Fruit fly (Drosophila melanogaster): ENCODE data around the gene Crag.

The Crag gene

DNA sequence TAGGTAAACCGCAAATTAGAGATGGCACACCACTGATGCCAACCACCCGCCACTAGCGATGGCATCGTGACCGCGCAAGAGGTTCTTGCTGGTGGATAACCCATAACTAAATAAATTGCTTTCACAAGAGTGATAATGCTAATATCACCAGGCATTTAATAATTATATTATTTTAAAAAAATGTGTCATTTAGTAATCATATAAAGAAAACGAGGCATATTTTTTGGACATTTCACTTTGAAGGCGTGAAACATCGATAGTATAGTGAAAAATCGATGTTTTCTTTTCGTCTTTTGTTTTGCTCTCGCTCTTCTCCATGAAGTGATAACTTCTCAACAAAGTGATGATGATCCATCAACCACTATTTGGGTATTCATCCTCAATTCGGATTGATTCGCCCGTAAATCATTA, 33.1 kb upstream of the Crag start, which contains the start of gene IntS4 (continued):
- peak; percentile 25 for TF ChIP-seq tup (GFP tag; optimal IDR thresholded peaks at IDR 0.05)
- TF ChIP-seq sim (GFP tag; IDR thresholded peaks at IDR 0.05), result no peak
- TF ChIP-seq grn (GFP tag; optimal IDR thresholded peaks at IDR 0.05), result no peak
- TF ChIP-seq sd (tag; optimal IDR thresholded peaks at IDR 0.05), result no peak
- TF ChIP-seq CG11696 (GFP tag; IDR thresholded peaks at IDR 0.05), result no peak
- TF ChIP-seq Hr3 (GFP tag; optimal IDR thresholded peaks at IDR 0.05), result peak; percentile 61
- TF ChIP-seq CG32767 (GFP tag; IDR thresholded peaks at IDR 0.05), result no peak
- no peak for TF ChIP-seq toy (GFP tag; IDR thresholded peaks at IDR 0.05)
- TF ChIP-seq CG17385 (GFP tag; optimal IDR thresholded peaks at IDR 0.05), result peak; percentile 33
- TF ChIP-seq trem (tag; optimal IDR thresholded peaks at IDR 0.05), result peak; percentile 80
- no peak for TF ChIP-seq CG11093 (GFP tag; IDR thresholded peaks at IDR 0.05)
- peak; percentile 39 to 82 for TF ChIP-seq dpn (GFP tag; optimal IDR thresholded peaks at IDR 0.05)
- TF ChIP-seq CG1024 (GFP tag; IDR thresholded peaks at IDR 0.05), result peak; percentile 43; the same call in 1 of the 2 replicates
- TF ChIP-seq CG17359 (tag; optimal IDR thresholded peaks at IDR 0.05), result peak; percentile 36
- TF ChIP-seq CG3847 (GFP tag; IDR thresholded peaks at IDR 0.05), result peak; percentile 59
- peak; percentile 68 for TF ChIP-seq CG9727 (GFP tag; optimal IDR thresholded peaks at IDR 0.05)
- no peak for TF ChIP-seq jing (GFP tag; optimal IDR thresholded peaks at IDR 0.05)
- peak; percentile 51; the same call in 1 of the 3 replicates for TF ChIP-seq ase (GFP tag; IDR thresholded peaks at IDR 0.05)
- TF ChIP-seq Dip2 (GFP tag; IDR thresholded peaks at IDR 0.05), result no peak
- TF ChIP-seq sens-2 (GFP tag; IDR thresholded peaks at IDR 0.05), result no peak
- TF ChIP-seq CG12744 (GFP tag; optimal IDR thresholded peaks at IDR 0.05), result no peak
- no peak for TF ChIP-seq CG7839 (tag; optimal IDR thresholded peaks at IDR 0.05)
- no peak for TF ChIP-seq Hmx (GFP tag; optimal IDR thresholded peaks at IDR 0.05)
- no peak for TF ChIP-seq CG7745 (tag; optimal IDR thresholded peaks at IDR 0.05)
- TF ChIP-seq gcm2 (GFP tag; optimal IDR thresholded peaks at IDR 0.05), result peak; percentile 50
- no peak for TF ChIP-seq NC2α (GFP tag; optimal IDR thresholded peaks at IDR 0.05)
- TF ChIP-seq pum (GFP tag; optimal IDR thresholded peaks at IDR 0.05), result peak; percentile 8
- TF ChIP-seq CG7963 (GFP tag; IDR thresholded peaks at IDR 0.05; ENCODE audit: partially characterized antibody), result peak; percentile 77
- TF ChIP-seq ranshi (GFP tag; IDR thresholded peaks at IDR 0.05), result no peak
- no peak for TF ChIP-seq cato (GFP tag; optimal IDR thresholded peaks at IDR 0.05; ENCODE audit: borderline replicate concordance)
- peak; percentile 15 for TF ChIP-seq luna (GFP tag; optimal IDR thresholded peaks at IDR 0.05)
- TF ChIP-seq CG18599 (GFP tag; optimal IDR thresholded peaks at IDR 0.05), result no peak
- TF ChIP-seq Abd-B (GFP tag; optimal IDR thresholded peaks at IDR 0.05), result no peak
- TF ChIP-seq gsb (GFP tag; IDR thresholded peaks at IDR 0.05), result no peak
- no peak for TF ChIP-seq CTCF (GFP tag; optimal IDR thresholded peaks at IDR 0.05)
- TF ChIP-seq insv (GFP tag; optimal IDR thresholded peaks at IDR 0.05), result peak in 1 of 2 experiments; percentile 31
- TF ChIP-seq NK7.1 (GFP tag; optimal IDR thresholded peaks at IDR 0.05), result no peak
- no peak for TF ChIP-seq dan (GFP tag; IDR thresholded peaks at IDR 0.05)
- peak; percentile 70 for TF ChIP-seq Xbp1 (GFP tag; optimal IDR thresholded peaks at IDR 0.05)
- no peak for TF ChIP-seq Taf1 (GFP tag; IDR thresholded peaks at IDR 0.05)
- TF ChIP-seq kni (GFP tag; optimal IDR thresholded peaks at IDR 0.05), result peak; percentile 4
- TF ChIP-seq repo (GFP tag; optimal IDR thresholded peaks at IDR 0.05), result no peak
- TF ChIP-seq CG7556 (GFP tag; optimal IDR thresholded peaks at IDR 0.05), result peak; percentile 60
- TF ChIP-seq CG4854 (GFP tag; optimal IDR thresholded peaks at IDR 0.05), result peak; percentile 39
- TF ChIP-seq CG15269 (tag; optimal IDR thresholded peaks at IDR 0.05), result no peak
- TF ChIP-seq Hr78 (GFP tag; optimal IDR thresholded peaks at IDR 0.05), result no peak
- peak; percentile 20 for TF ChIP-seq CrebB (tag; optimal IDR thresholded peaks at IDR 0.05)
- TF ChIP-seq mam (GFP tag; optimal IDR thresholded peaks at IDR 0.05), result peak; percentile 61
- no peak for TF ChIP-seq pita (GFP tag; optimal IDR thresholded peaks at IDR 0.05)
- TF ChIP-seq dm (GFP tag; optimal IDR thresholded peaks at IDR 0.05), result peak; percentile 7
- TF ChIP-seq fd96Cb (tag; optimal IDR thresholded peaks at IDR 0.05), result peak; percentile 34
- peak in 1 of 2 experiments; percentile 56 for TF ChIP-seq Pdp1 (GFP tag; optimal IDR thresholded peaks at IDR 0.05)

Measured in whole organism, embryonic.